Worm (Caenorhabditis elegans) whole organism, L4 larva: Measurements from ENCODE around the gene F54D1.6.

Source experiments
- F37D6.2 ChIP-seq: sonication (generic microtip); optimal IDR thresholded peaks from 2 replicates; lab custom pipeline; 2016; ENCODE audit warnings: mild to moderate bottlenecking, missing genetic modification characterization, missing compliant biosample characterization
- F49E8.2 ChIP-seq: sonication (generic microtip); optimal IDR thresholded peaks from 2 replicates; lab custom pipeline; 2016; ENCODE audit warnings: missing compliant biosample characterization, mild to moderate bottlenecking, missing genetic modification characterization, borderline replicate concordance
- R02D3.7 ChIP-seq: fragments of 150-350 bp; sonication (generic microtip); optimal IDR thresholded peaks from 3 replicates; lab custom pipeline; 2014; ENCODE audit warnings: missing biosample characterization, missing genetic modification characterization
- T26A8.4 ChIP-seq: fragments of 200-800 bp; sonication (Bioruptor generic); IDR thresholded peaks from 2 replicates; pipeline ENCODE4 v1.3.6; 2022; ENCODE audit warnings: missing genetic modification characterization, missing compliant biosample characterization
- Y105C5A.15 ChIP-seq: fragments of 200-800 bp; sonication (Bioruptor generic); IDR thresholded peaks from 2 replicates; pipeline ENCODE4 v1.3.6; 2022; ENCODE audit warnings: missing genetic modification characterization, missing compliant biosample characterization
- Y5F2A.4 ChIP-seq: fragments of 200-800 bp; sonication (Bioruptor generic); optimal IDR thresholded peaks from 2 replicates; lab custom pipeline; 2018; ENCODE audit warnings: mild to moderate bottlenecking, missing genetic modification characterization, missing compliant biosample characterization
- Y75B8A.6 ChIP-seq: fragments of 200-800 bp; sonication (Bioruptor generic); IDR thresholded peaks from 2 replicates; pipeline ENCODE4 v1.3.6; 2022; ENCODE audit warnings: missing genetic modification reagents, missing genetic modification characterization, missing compliant biosample characterization
- ZK337.2 ChIP-seq: fragments of 200-800 bp; sonication (Bioruptor generic); IDR thresholded peaks from 2 replicates; pipeline ENCODE4 v1.3.6; 2022; ENCODE audit warnings: missing genetic modification reagents, missing genetic modification characterization, missing compliant biosample characterization
- aha-1 ChIP-seq: fragments of 150-350 bp; peaks from one replicate; lab custom pipeline; 2014; ENCODE audit warnings: missing biosample characterization, missing genetic modification characterization
- aly-2 ChIP-seq: sonication (generic microtip); optimal IDR thresholded peaks from 2 replicates; lab custom pipeline; 2018; ENCODE audit warnings: missing biosample characterization, missing genetic modification characterization
- ceh-20 ChIP-seq: fragments of 200-800 bp; sonication (Bioruptor generic); IDR thresholded peaks from 2 replicates; pipeline ENCODE4 v1.3.6; 2022; ENCODE audit warnings: missing genetic modification reagents, missing genetic modification characterization, missing compliant biosample characterization
- ceh-62 ChIP-seq: sonication (generic microtip); optimal IDR thresholded peaks from 2 replicates; lab custom pipeline; 2017; ENCODE audit warnings: missing biosample characterization, missing genetic modification characterization
- ces-1 ChIP-seq: fragments of 150-350 bp; sonication (generic microtip); optimal IDR thresholded peaks from 4 replicates; lab custom pipeline; 2014; ENCODE audit warnings: missing biosample characterization, missing genetic modification reagents, missing genetic modification characterization
- daf-16 ChIP-seq, 3 experiments: sonication (generic microtip); optimal IDR thresholded peaks; 2 replicates each; lab custom pipeline; 2016 to 2017; ENCODE audit warnings: missing genetic modification characterization in 3 of 3, missing genetic modification reagents in 3 of 3, mild to moderate bottlenecking in 2 of 3, missing compliant biosample characterization in 2 of 3, missing biosample characterization in 1 of 3, moderate library complexity in 1 of 3
- dmd-6 ChIP-seq: fragments of 200-800 bp; sonication (Bioruptor generic); IDR thresholded peaks from 2 replicates; pipeline ENCODE4 v1.3.6; 2022; ENCODE audit warnings: missing genetic modification reagents, missing genetic modification characterization, missing compliant biosample characterization
- dmd-8 ChIP-seq: fragments of 200-800 bp; sonication (Bioruptor generic); IDR thresholded peaks from 2 replicates; pipeline ENCODE4 v1.3.6; 2022; ENCODE audit warnings: missing genetic modification characterization, missing compliant biosample characterization
- dve-1 ChIP-seq: sonication (generic microtip); optimal IDR thresholded peaks from 2 replicates; lab custom pipeline; 2017; ENCODE audit warnings: antibody characterized with exemption, mild to moderate bottlenecking, missing genetic modification characterization, missing compliant biosample characterization; ENCODE audit not compliant: insufficient read depth
- egl-27 ChIP-seq: sonication (generic microtip); optimal IDR thresholded peaks from 3 replicates; lab custom pipeline; 2017; ENCODE audit warnings: missing biosample characterization, missing genetic modification reagents, missing genetic modification characterization
- hif-1 ChIP-seq, 2 experiments: sonication (generic microtip); optimal IDR thresholded peaks; 2 replicates each; lab custom pipeline; 2016 to 2017; ENCODE audit warnings: missing compliant biosample characterization in 2 of 2, missing genetic modification characterization in 2 of 2, missing genetic modification reagents in 2 of 2, missing genotype in 2 of 2, mild to moderate bottlenecking in 1 of 2
- hlh-11 ChIP-seq: fragments of 200-800 bp; sonication (Bioruptor generic); optimal IDR thresholded peaks from 2 replicates; lab custom pipeline; 2018; ENCODE audit warnings: mild to moderate bottlenecking, missing genetic modification characterization, missing compliant biosample characterization
- hlh-30 ChIP-seq: sonication (generic microtip); optimal IDR thresholded peaks from 2 replicates; lab custom pipeline; 2017; ENCODE audit warnings: antibody characterized with exemption, mild to moderate bottlenecking, missing genetic modification characterization, missing compliant biosample characterization; ENCODE audit not compliant: insufficient read depth
- hmg-1.1 ChIP-seq: fragments of 200-800 bp; sonication (Bioruptor generic); IDR thresholded peaks from 2 replicates; pipeline ENCODE4 v1.3.6; 2022; ENCODE audit warnings: missing genetic modification reagents, missing genetic modification characterization, missing compliant biosample characterization
- jun-1 ChIP-seq: fragments of 150-350 bp; optimal IDR thresholded peaks from 2 replicates; lab custom pipeline; 2014; ENCODE audit warnings: missing biosample characterization, missing genetic modification reagents, missing genetic modification characterization
- lin-1 ChIP-seq: fragments of 200-800 bp; sonication (Bioruptor generic); IDR thresholded peaks from 2 replicates; pipeline ENCODE4 v1.3.6; 2022; ENCODE audit warnings: missing genetic modification reagents, missing genetic modification characterization, missing compliant biosample characterization
- lin-13 ChIP-seq: fragments of 150-350 bp; optimal IDR thresholded peaks from 2 replicates; lab custom pipeline; 2014; ENCODE audit warnings: missing biosample characterization, missing genetic modification reagents, missing genetic modification characterization
- lin-29 ChIP-seq: fragments of 200-800 bp; sonication (Bioruptor generic); IDR thresholded peaks from 2 replicates; pipeline ENCODE4 v1.3.6; 2022; ENCODE audit warnings: missing genetic modification reagents, missing genetic modification characterization, missing compliant biosample characterization
- lin-38 ChIP-seq: fragments of 200-800 bp; sonication (Bioruptor generic); IDR thresholded peaks from 2 replicates; pipeline ENCODE4 v1.3.6; 2022; ENCODE audit warnings: missing genetic modification reagents, missing genetic modification characterization, missing compliant biosample characterization
- lir-3 ChIP-seq: sonication (generic microtip); optimal IDR thresholded peaks from 2 replicates; lab custom pipeline; 2016; ENCODE audit warnings: mild to moderate bottlenecking, missing genetic modification characterization, missing compliant biosample characterization
- lsy-2 ChIP-seq, 2 experiments: fragments of 150-350 bp in 1 of 2; sonication (generic microtip) in 1 of 2; optimal IDR thresholded peaks; 2 replicates each; lab custom pipeline; 2014 to 2017; ENCODE audit warnings: missing biosample characterization in 2 of 2, missing genetic modification characterization in 2 of 2
- mdl-1 ChIP-seq, 2 experiments: fragments of 150-350 bp in 1 of 2; sonication (generic microtip) in 1 of 2; optimal IDR thresholded peaks; 2 replicates each; lab custom pipeline; 2014 to 2017; ENCODE audit warnings: missing biosample characterization in 2 of 2, missing genetic modification characterization in 2 of 2
- mdt-29 ChIP-seq: fragments of 200-800 bp; sonication (Bioruptor generic); IDR thresholded peaks from 2 replicates; pipeline ENCODE4 v1.3.6; 2022; ENCODE audit warnings: missing genetic modification reagents, missing genetic modification characterization, missing compliant biosample characterization
- mes-2 ChIP-seq: sonication (generic microtip); optimal IDR thresholded peaks from 2 replicates; lab custom pipeline; 2016; ENCODE audit warnings: missing genotype, mild to moderate bottlenecking, missing genetic modification characterization, missing compliant biosample characterization; ENCODE audit not compliant: poor library complexity, severe bottlenecking
- mxl-2 ChIP-seq: fragments of 200-800 bp; sonication (Bioruptor generic); conservative IDR thresholded peaks from 2 replicates; pipeline ENCODE4 v1.3.6; 2022; ENCODE audit warnings: missing genetic modification reagents, missing genetic modification characterization, missing compliant biosample characterization
- nhr-102 ChIP-seq: sonication (generic microtip); optimal IDR thresholded peaks from 2 replicates; lab custom pipeline; 2016; ENCODE audit warnings: mild to moderate bottlenecking, missing genetic modification characterization, moderate library complexity, missing compliant biosample characterization
- nhr-11 ChIP-seq: fragments of 150-350 bp; optimal IDR thresholded peaks from 2 replicates; lab custom pipeline; 2014; ENCODE audit warnings: missing biosample characterization, missing genetic modification characterization
- nhr-25 ChIP-seq: sonication (generic microtip); optimal IDR thresholded peaks from 2 replicates; lab custom pipeline; 2017; ENCODE audit warnings: missing genetic modification characterization, mild to moderate bottlenecking, missing compliant biosample characterization, antibody characterized with exemption, moderate library complexity, borderline replicate concordance; ENCODE audit not compliant: insufficient read depth
- nhr-28 ChIP-seq: fragments of 150-350 bp; optimal IDR thresholded peaks from 2 replicates; lab custom pipeline; 2014; ENCODE audit warnings: missing biosample characterization, missing genetic modification characterization
- nhr-41 ChIP-seq: fragments of 200-800 bp; sonication (Bioruptor generic); IDR thresholded peaks from 2 replicates; pipeline ENCODE4 v1.3.6; 2022; ENCODE audit warnings: missing genetic modification reagents, missing genetic modification characterization, missing compliant biosample characterization
- nhr-6 ChIP-seq: fragments of 150-350 bp; optimal IDR thresholded peaks from 2 replicates; lab custom pipeline; 2014; ENCODE audit warnings: missing biosample characterization, missing genetic modification characterization
- nhr-77 ChIP-seq: fragments of 150-350 bp; optimal IDR thresholded peaks from 2 replicates; lab custom pipeline; 2014; ENCODE audit warnings: missing biosample characterization, missing genetic modification characterization
- pha-4 ChIP-seq, 2 experiments: fragments of 150-350 bp in 1 of 2; fragments of 200-800 bp in 1 of 2; sonication (Bioruptor generic) in 1 of 2; IDR thresholded peaks in 1 of 2; optimal IDR thresholded peaks in 1 of 2; 2 replicates each; pipeline versions ENCODE4 v1.3.6 to Lab custom; 2014 to 2022; ENCODE audit warnings: missing genetic modification characterization in 2 of 2, missing genetic modification reagents in 2 of 2, missing biosample characterization in 1 of 2, missing compliant biosample characterization in 1 of 2
- php-3 ChIP-seq: fragments of 200-800 bp; sonication (Bioruptor generic); IDR thresholded peaks from 2 replicates; pipeline ENCODE4 v1.3.6; 2022; ENCODE audit warnings: missing genetic modification reagents, missing genetic modification characterization, missing compliant biosample characterization
- pqm-1 ChIP-seq: sonication (generic microtip); optimal IDR thresholded peaks from 2 replicates; lab custom pipeline; 2017; ENCODE audit warnings: missing biosample characterization, missing genetic modification characterization
- set-16 ChIP-seq: fragments of 200-800 bp; sonication (Bioruptor generic); IDR thresholded peaks from 2 replicates; pipeline ENCODE4 v1.3.6; 2022; ENCODE audit warnings: missing genetic modification reagents, missing genetic modification characterization, missing compliant biosample characterization
- snpc-4 ChIP-seq: fragments of 150-350 bp; optimal IDR thresholded peaks from 2 replicates; lab custom pipeline; 2014; ENCODE audit warnings: missing biosample characterization, missing genetic modification characterization
- spr-3 ChIP-seq: fragments of 200-800 bp; sonication (Bioruptor generic); optimal IDR thresholded peaks from 2 replicates; lab custom pipeline; 2018; ENCODE audit warnings: mild to moderate bottlenecking, missing genetic modification characterization, missing compliant biosample characterization
- tag-97 ChIP-seq: fragments of 200-800 bp; sonication (Bioruptor generic); IDR thresholded peaks from 2 replicates; pipeline ENCODE4 v1.3.6; 2022; ENCODE audit warnings: missing genetic modification characterization, missing compliant biosample characterization
- unc-62 ChIP-seq, 3 experiments: fragments of 150-350 bp in 1 of 3; sonication (generic microtip); optimal IDR thresholded peaks in 2 of 3; peaks in 1 of 3; 1 replicate in 1 of 3; 2 replicates in 2 of 3; lab custom pipeline; 2014 to 2017; ENCODE audit warnings: missing biosample characterization in 3 of 3, missing genetic modification characterization in 3 of 3, missing genetic modification reagents in 3 of 3, missing genotype in 1 of 3
- zip-11 ChIP-seq: fragments of 200-800 bp; sonication (Bioruptor generic); IDR thresholded peaks from 2 replicates; pipeline ENCODE4 v1.3.6; 2022; ENCODE audit warnings: missing genetic modification characterization, missing compliant biosample characterization
- zip-2 ChIP-seq: fragments of 150-350 bp; optimal IDR thresholded peaks from 2 replicates; lab custom pipeline; 2014; ENCODE audit warnings: missing biosample characterization, missing genetic modification characterization

F54D1.6 gene

DNA sequence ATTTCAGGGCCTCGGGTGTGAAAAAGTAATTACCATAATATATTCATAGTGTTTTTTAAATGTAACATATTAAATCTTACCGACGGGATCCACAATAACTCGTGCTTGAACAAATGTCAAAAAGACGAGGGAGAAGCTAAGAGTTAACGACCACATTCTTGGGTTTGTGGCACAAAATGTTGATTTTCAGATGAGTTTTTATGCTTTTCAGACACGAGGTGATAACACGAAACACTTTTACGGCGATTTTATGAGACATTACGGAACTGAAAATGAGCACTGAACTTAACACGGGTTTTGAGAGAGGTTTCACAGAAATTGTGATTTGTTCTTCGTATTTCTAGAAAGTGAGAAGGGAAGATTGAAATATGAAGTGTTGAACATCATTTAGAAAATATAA lies 18.9 kb downstream of the F54D1.6 start, which contains the start of gene B0035.13:
TSS of gene B0035.13 (minus strand) at position 173 of the 400 bp plus-strand sequence.
- no peak for TF ChIP-seq lin-13
- no peak for TF ChIP-seq mdl-1 (tag; optimal IDR thresholded peaks at IDR 0.05; lab: Kevin White, UChicago)
- no peak for TF ChIP-seq Y105C5A.15 (GFP tag; lab: Robert Waterston, UW)
- no peak for TF ChIP-seq Y75B8A.6 (GFP tag; lab: Robert Waterston, UW)
- TF ChIP-seq aly-2 = no peak
- peak; percentile 14 for TF ChIP-seq hlh-30 (tag; lab: Kevin White, UChicago)
- TF ChIP-seq snpc-4 (tag; lab: Kevin White, UChicago) = no peak
- TF ChIP-seq mes-2 (tag; lab: Kevin White, UChicago) = no peak
- no peak for TF ChIP-seq aha-1 (tag; lab: Kevin White, UChicago)
- TF ChIP-seq jun-1 (tag; lab: Kevin White, UChicago) = no peak
- no peak for TF ChIP-seq unc-62 (GFP tag; optimal IDR thresholded peaks at IDR 0.05 in 1 of 2; lab: Kevin White, UChicago)
- TF ChIP-seq unc-62 (tag; optimal IDR thresholded peaks at IDR 0.05; lab: Kevin White, UChicago) = no peak
- TF ChIP-seq lin-1 (GFP tag; lab: Robert Waterston, UW) = no peak
- TF ChIP-seq hlh-11 = peak; percentile 10
- no peak for TF ChIP-seq lin-38 (GFP tag; lab: Robert Waterston, UW)
- TF ChIP-seq F37D6.2 (tag; lab: Kevin White, UChicago) = no peak
- TF ChIP-seq pha-4 (GFP tag; IDR thresholded peaks at IDR 0.05; lab: Robert Waterston, UW) = no peak
- no peak for TF ChIP-seq pha-4 (tag; optimal IDR thresholded peaks at IDR 0.05; lab: Kevin White, UChicago)
- TF ChIP-seq set-16 = no peak
- peak; percentile 35 for TF ChIP-seq pqm-1
- TF ChIP-seq nhr-102 (tag; lab: Kevin White, UChicago) = no peak
- peak; percentile 95 for TF ChIP-seq php-3
- TF ChIP-seq egl-27 = no peak
- no peak for TF ChIP-seq mxl-2 (GFP tag; lab: Robert Waterston, UW)
- no peak for TF ChIP-seq daf-16 (GFP tag; optimal IDR thresholded peaks at IDR 0.05; lab: Kevin White, UChicago)
- peak; percentile 39 for TF ChIP-seq daf-16 (tag; optimal IDR thresholded peaks at IDR 0.05; lab: Kevin White, UChicago)
- no peak for TF ChIP-seq ces-1 (GFP tag; lab: Kevin White, UChicago)
- TF ChIP-seq lin-29 (GFP tag; lab: Robert Waterston, UW) = no peak
- no peak for TF ChIP-seq nhr-41 (GFP tag; lab: Robert Waterston, UW)
- TF ChIP-seq hmg-1.1 = no peak
- TF ChIP-seq spr-3 (GFP tag; lab: Kevin White, UChicago) = no peak
- peak; percentile 45 for TF ChIP-seq nhr-77 (tag; lab: Kevin White, UChicago)
- TF ChIP-seq nhr-6 (tag; lab: Kevin White, UChicago) = no peak
- TF ChIP-seq zip-11 = no peak
- TF ChIP-seq nhr-25 = no peak
- TF ChIP-seq T26A8.4 (GFP tag; lab: Robert Waterston, UW) = no peak
- TF ChIP-seq lsy-2 (tag; optimal IDR thresholded peaks at IDR 0.05; lab: Kevin White, UChicago) = no peak
- 0 out of 2 replicates have a peak, but pooled peaks have one; percentile 25 for TF ChIP-seq dmd-6 (GFP tag; lab: Robert Waterston, UW)
- no peak for TF ChIP-seq tag-97 (GFP tag; lab: Robert Waterston, UW)
- no peak for TF ChIP-seq ceh-62 (tag; lab: Kevin White, UChicago)
- no peak for TF ChIP-seq hif-1 (tag; optimal IDR thresholded peaks at IDR 0.05; lab: Kevin White, UChicago)
- TF ChIP-seq nhr-11 (tag; lab: Kevin White, UChicago) = no peak
- no peak for TF ChIP-seq Y5F2A.4 (GFP tag; lab: Kevin White, UChicago)
- no peak for TF ChIP-seq lir-3 (tag; lab: Kevin White, UChicago)
- TF ChIP-seq F49E8.2 (tag; lab: Kevin White, UChicago) = no peak
- TF ChIP-seq nhr-28 (tag; lab: Kevin White, UChicago) = peak; percentile 43
- TF ChIP-seq ceh-20 = no peak
- no peak for TF ChIP-seq dmd-8 (GFP tag; lab: Robert Waterston, UW)
- no peak for TF ChIP-seq zip-2 (tag; lab: Kevin White, UChicago)
- TF ChIP-seq dve-1 = peak; percentile 58
- TF ChIP-seq R02D3.7 (tag; lab: Kevin White, UChicago) = no peak
- no peak for TF ChIP-seq mdt-29
- TF ChIP-seq ZK337.2 = no peak
